Worm (Caenorhabditis elegans): Measurements from ENCODE around the gene kqt-3.
A peak's percentile ranks its signal among the peaks of the same experiment; 100 is the strongest.

Gene kqt-3

ce11 chrII:13721218-13721617, 25.1 kb downstream of the kqt-3 start, which contains the start of gene sre-46:
Gene sre-46, minus strand, starts transcription at chrII:13721318.
- TF ChIP-seq sptf-1 (tag; optimal IDR thresholded peaks at IDR 0.05) (no peak), ceh-39 (tag; optimal IDR thresholded peaks at IDR 0.05) (no peak), flh-1 (GFP tag; optimal IDR thresholded peaks at IDR 0.05) (no peak), nhr-12 (tag; optimal IDR thresholded peaks at IDR 0.05) (no peak), mls-2 (tag; optimal IDR thresholded peaks at IDR 0.05) (no peak), pha-4 (tag; optimal IDR thresholded peaks at IDR 0.05) (no peak), nhr-2 (tag; optimal IDR thresholded peaks at IDR 0.05) (no peak), lin-32 (GFP tag; optimal IDR thresholded peaks at IDR 0.05) (no peak), ceh-83 (GFP tag; optimal IDR thresholded peaks at IDR 0.05) (no peak), cnd-1 (tag; optimal IDR thresholded peaks at IDR 0.05) (no peak), M03D4.4 (tag; optimal IDR thresholded peaks at IDR 0.05) (no peak)

- TF ChIP-seq bed-3 (GFP tag; optimal IDR thresholded peaks at IDR 0.05) (no peak), drap-1 (GFP tag; optimal IDR thresholded peaks at IDR 0.05) (no peak), hlh-1 (tag; optimal IDR thresholded peaks at IDR 0.05) (no peak), nhr-12 (tag; optimal IDR thresholded peaks at IDR 0.05) (no peak), lin-13 (tag; optimal IDR thresholded peaks at IDR 0.05) (no peak), ceh-83 (GFP tag; optimal IDR thresholded peaks at IDR 0.05) (no peak), blmp-1 (tag; optimal IDR thresholded peaks at IDR 0.05) (no peak), mls-2 (tag; optimal IDR thresholded peaks at IDR 0.05) (no peak), zip-8 (tag; optimal IDR thresholded peaks at IDR 0.05) (no peak), nhr-28 (tag; optimal IDR thresholded peaks at IDR 0.05) (no peak), lin-32 (GFP tag; optimal IDR thresholded peaks at IDR 0.05) (no peak), ceh-43 (GFP tag; optimal IDR thresholded peaks at IDR 0.05) (no peak), mab-5 (tag; optimal IDR thresholded peaks at IDR 0.05) (no peak), pha-4 (tag; optimal IDR thresholded peaks at IDR 0.05) (no peak), mep-1 (tag; optimal IDR thresholded peaks at IDR 0.05) (no peak), tbx-8 (GFP tag; optimal IDR thresholded peaks at IDR 0.05) (no peak), flh-1 (GFP tag; optimal IDR thresholded peaks at IDR 0.05) (no peak), ham-2 (GFP tag; optimal IDR thresholded peaks at IDR 0.05) (no peak)
Measured at ce11 chrII:13722763-13723162, 26.7 kb downstream of the kqt-3 start, which contains the start of gene Y54G9A.5. Gene Y54G9A.5, plus strand, starts transcription at chrII:13723007.

- TF ChIP-seq nhr-2 (tag; optimal IDR thresholded peaks at IDR 0.05) (no peak), ceh-83 (GFP tag; optimal IDR thresholded peaks at IDR 0.05) (no peak), ham-2 (GFP tag; optimal IDR thresholded peaks at IDR 0.05) (no peak), ztf-11 (tag; optimal IDR thresholded peaks at IDR 0.05) (no peak), blmp-1 (tag; optimal IDR thresholded peaks at IDR 0.05) (no peak), lsy-2 (tag; optimal IDR thresholded peaks at IDR 0.05) (no peak), mep-1 (tag; optimal IDR thresholded peaks at IDR 0.05) (no peak), elt-1 (tag; optimal IDR thresholded peaks at IDR 0.05; ENCODE audit: borderline replicate concordance, insufficient read depth) (no peak), ceh-43 (GFP tag; optimal IDR thresholded peaks at IDR 0.05) (no peak), hlh-1 (tag; optimal IDR thresholded peaks at IDR 0.05) (no peak), unc-62 (GFP tag; optimal IDR thresholded peaks at IDR 0.05) (no peak), ces-1 (GFP tag; optimal IDR thresholded peaks at IDR 0.05) (no peak), lin-32 (GFP tag; optimal IDR thresholded peaks at IDR 0.05) (no peak), mls-2 (tag; optimal IDR thresholded peaks at IDR 0.05) (no peak), pha-4 (tag; optimal IDR thresholded peaks at IDR 0.05) (no peak), mab-5 (tag; optimal IDR thresholded peaks at IDR 0.05) (no peak), cnd-1 (tag; optimal IDR thresholded peaks at IDR 0.05) (no peak), bed-3 (GFP tag; optimal IDR thresholded peaks at IDR 0.05) (no peak)
Measured at ce11 chrII:13723754-13724153, 27.7 kb downstream of the kqt-3 start.

ce11 chrII:13725793-13726192, 29.7 kb downstream of the kqt-3 start, which contains the start of the genes Y54G9A.7 and bub-3:
Gene Y54G9A.7, minus strand, starts transcription at chrII:13725799.
Gene bub-3, plus strand, starts transcription at chrII:13726062.
- TF ChIP-seq unc-120 (tag; optimal IDR thresholded peaks at IDR 0.05; ENCODE audit: poor library complexity, severe bottlenecking), result no peak
- TF ChIP-seq nhr-12 (tag; optimal IDR thresholded peaks at IDR 0.05), result no peak
- TF ChIP-seq sem-2 (GFP tag; optimal IDR thresholded peaks at IDR 0.05), result no peak
- TF ChIP-seq M03D4.4 (tag; optimal IDR thresholded peaks at IDR 0.05), result no peak
- no peak for TF ChIP-seq hlh-1 (tag; optimal IDR thresholded peaks at IDR 0.05)
- peak; percentile 14 for TF ChIP-seq mep-1 (tag; optimal IDR thresholded peaks at IDR 0.05)
- TF ChIP-seq nhr-237 (tag; optimal IDR thresholded peaks at IDR 0.05), result no peak
- TF ChIP-seq ces-1 (GFP tag; optimal IDR thresholded peaks at IDR 0.05), result no peak
- TF ChIP-seq nhr-28 (tag; optimal IDR thresholded peaks at IDR 0.05), result no peak
- no peak for TF ChIP-seq ceh-43 (GFP tag; optimal IDR thresholded peaks at IDR 0.05)
- TF ChIP-seq bed-3 (GFP tag; optimal IDR thresholded peaks at IDR 0.05), result no peak
- peak; percentile 27 for TF ChIP-seq lsy-2 (tag; optimal IDR thresholded peaks at IDR 0.05)
- TF ChIP-seq unc-39 (tag; optimal IDR thresholded peaks at IDR 0.05), result no peak
- TF ChIP-seq zip-8 (tag; optimal IDR thresholded peaks at IDR 0.05), result no peak
